Fruit fly (Drosophila melanogaster): ENCODE measurements around the gene CG11109.

CG11109 gene

DNA sequence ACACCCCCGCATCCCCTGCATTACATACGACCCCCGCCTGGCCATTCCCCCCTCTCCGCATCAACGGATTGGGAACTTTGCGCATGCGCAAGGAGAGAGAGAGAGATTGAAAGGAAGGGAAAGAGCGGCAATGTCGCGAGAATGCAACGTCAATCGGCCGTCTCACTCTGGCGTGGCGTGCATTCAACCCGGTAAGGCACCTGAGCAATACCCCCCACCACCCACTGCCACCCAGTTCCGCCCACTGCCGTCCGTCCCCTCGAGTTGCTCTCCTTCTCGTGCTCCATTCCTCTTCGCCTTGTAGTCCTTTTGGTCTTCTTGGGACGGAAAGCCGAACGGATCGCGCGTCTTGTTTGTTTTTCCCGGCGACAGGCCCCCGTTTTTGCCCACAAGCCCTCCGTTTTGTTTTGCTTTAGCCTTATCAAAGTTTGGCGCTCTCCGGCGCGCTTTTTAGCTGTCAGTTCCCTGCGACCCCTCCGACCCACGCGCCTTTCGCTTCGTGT, 32.2 kb upstream of the CG11109 start (continued):
- TF ChIP-seq fd59A (GFP tag; optimal IDR thresholded peaks at IDR 0.05) (peak; percentile 46), Hr4 (GFP tag; optimal IDR thresholded peaks at IDR 0.05) (no peak), Ets96B (tag; optimal IDR thresholded peaks at IDR 0.05) (peak; percentile 46), spab (GFP tag; optimal IDR thresholded peaks at IDR 0.05) (peak; percentile 69), Ets21C (GFP tag; optimal IDR thresholded peaks at IDR 0.05) (no peak), Sox14 (GFP tag; optimal IDR thresholded peaks at IDR 0.05) (peak; percentile 26), vri (GFP tag; optimal IDR thresholded peaks at IDR 0.05) (peak; percentile 72), CG3032 (tag; optimal IDR thresholded peaks at IDR 0.05) (peak; percentile 52), Blimp-1 (GFP tag; optimal IDR thresholded peaks at IDR 0.05) (peak; percentile 72), dac (GFP tag; optimal IDR thresholded peaks at IDR 0.05) (peak; percentile 13), Hr38 (GFP tag; optimal IDR thresholded peaks at IDR 0.05) (no peak), Sox15 (GFP tag; optimal IDR thresholded peaks at IDR 0.05) (no peak), Smox (GFP tag; optimal IDR thresholded peaks at IDR 0.05) (no peak), eg (GFP tag; IDR thresholded peaks at IDR 0.05) (peak; percentile 57), ss (GFP tag; optimal IDR thresholded peaks at IDR 0.05) (peak; percentile 79 to 80), CG11294 (GFP tag; IDR thresholded peaks at IDR 0.05) (no peak), CG11762 (GFP tag; optimal IDR thresholded peaks at IDR 0.05; ENCODE audit: insufficient read depth) (peak; percentile 19), acj6 (GFP tag; optimal IDR thresholded peaks at IDR 0.05) (no peak), topi (GFP tag; optimal IDR thresholded peaks at IDR 0.05) (peak; percentile 27), Hr39 (GFP tag; optimal IDR thresholded peaks at IDR 0.05) (no peak), salr (GFP tag; optimal IDR thresholded peaks at IDR 0.05) (peak; percentile 8 to 51), Eip75B (GFP tag; optimal IDR thresholded peaks at IDR 0.05) (peak; percentile 24), CG7368 (GFP tag; optimal IDR thresholded peaks at IDR 0.05) (peak; percentile 44), CG1621 (tag; optimal IDR thresholded peaks at IDR 0.05) (peak; percentile 73), CG4318 (GFP tag; optimal IDR thresholded peaks at IDR 0.05) (no peak), CG6163 (GFP tag; IDR thresholded peaks at IDR 0.05) (peak; percentile 73; the same call in 2 of the 3 replicates), net (GFP tag; optimal IDR thresholded peaks at IDR 0.05) (peak; percentile 16), esn (GFP tag; optimal IDR thresholded peaks at IDR 0.05) (no peak), lz (GFP tag; optimal IDR thresholded peaks at IDR 0.05) (no peak), CG16779 (tag; optimal IDR thresholded peaks at IDR 0.05) (peak; percentile 11), CG10631 (GFP tag; optimal IDR thresholded peaks at IDR 0.05) (no peak), CG8119 (GFP tag; IDR thresholded peaks at IDR 0.05) (peak; percentile 44; the same call in 2 of the 3 replicates), CG6854 (GFP tag; optimal IDR thresholded peaks at IDR 0.05) (peak; percentile 74), CG8319 (GFP tag; optimal IDR thresholded peaks at IDR 0.05) (no peak), CG15336 (GFP tag; IDR thresholded peaks at IDR 0.05) (0 out of 2 replicates have a peak, but pooled peaks have one; percentile 17)

DNA sequence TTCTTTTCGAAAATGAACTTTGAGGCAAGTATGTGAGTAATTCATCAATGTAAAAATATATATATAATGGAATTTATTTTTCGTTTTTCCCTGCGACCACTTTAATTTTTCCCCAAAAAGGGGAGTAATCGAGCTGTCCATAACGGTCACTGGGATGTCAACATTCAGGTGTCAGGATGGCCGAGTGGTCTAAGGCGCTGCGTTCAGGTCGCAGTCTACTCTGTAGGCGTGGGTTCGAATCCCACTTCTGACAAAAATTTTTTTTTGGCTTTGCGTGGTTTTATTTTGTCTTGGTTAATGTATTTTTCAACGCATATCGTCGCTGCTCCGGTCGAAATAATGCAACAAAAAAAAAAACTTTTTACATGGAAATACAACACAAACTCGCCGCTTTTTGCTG, 28.9 kb upstream of the CG11109 start:
- TF ChIP-seq CG8119 (GFP tag; IDR thresholded peaks at IDR 0.05), result no peak
- TF ChIP-seq svp (GFP tag), result peak; percentile 55
- TF ChIP-seq Eip78C (GFP tag), result peak; percentile 40

DNA sequence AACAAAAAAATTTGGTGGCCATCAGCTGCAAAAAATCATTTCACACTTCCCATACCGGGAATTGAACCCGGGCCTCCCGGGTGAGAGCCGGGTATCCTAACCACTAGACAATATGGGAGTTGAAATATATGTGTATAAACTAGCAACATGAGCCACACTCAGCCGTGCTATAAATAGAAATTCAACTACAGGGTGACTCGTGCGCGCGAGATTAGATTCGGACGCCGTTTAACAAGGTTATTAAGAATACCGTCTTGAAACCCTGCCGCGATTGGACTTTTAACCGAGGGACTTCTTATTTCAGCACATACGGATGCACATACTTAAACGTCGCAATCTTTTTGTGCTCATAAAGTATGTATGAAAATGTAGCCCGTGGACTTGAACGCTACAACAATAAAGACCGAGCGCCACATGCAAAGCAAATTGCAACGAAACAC, 24.3 kb upstream of the CG11109 start:
- no peak for TF ChIP-seq CG34406 (GFP tag; optimal IDR thresholded peaks at IDR 0.05)
- TF ChIP-seq CG6163 (GFP tag; IDR thresholded peaks at IDR 0.05), result 0 out of 3 replicates have a peak, but pooled peaks have one; percentile 23
- TF ChIP-seq CG10669 (GFP tag; optimal IDR thresholded peaks at IDR 0.05), result peak; percentile 3
- TF ChIP-seq CG1621 (tag; optimal IDR thresholded peaks at IDR 0.05), result no peak
- TF ChIP-seq CG16779 (tag; optimal IDR thresholded peaks at IDR 0.05), result peak; percentile 27
- no peak for TF ChIP-seq Lpt (GFP tag; optimal IDR thresholded peaks at IDR 0.05)
- TF ChIP-seq vri (GFP tag; optimal IDR thresholded peaks at IDR 0.05), result peak; percentile 10
- peak; percentile 63 for TF ChIP-seq dsx (GFP tag; optimal IDR thresholded peaks at IDR 0.05; ENCODE audit: poor library complexity, severe bottlenecking)
- no peak for TF ChIP-seq fd59A (GFP tag; optimal IDR thresholded peaks at IDR 0.05)
- TF ChIP-seq CG8119 (GFP tag; IDR thresholded peaks at IDR 0.05), result 0 out of 3 replicates have a peak, but pooled peaks have one; percentile 19
- TF ChIP-seq CG9139 (GFP tag; optimal IDR thresholded peaks at IDR 0.05), result peak; percentile 31
- TF ChIP-seq Eip78C (GFP tag), result peak; percentile 82
- peak; percentile 14 for TF ChIP-seq achi (GFP tag; optimal IDR thresholded peaks at IDR 0.05)
- peak; percentile 67 for TF ChIP-seq svp (GFP tag)
- peak; percentile 40; the same call in 2 of the 3 replicates for TF ChIP-seq eg (GFP tag; IDR thresholded peaks at IDR 0.05)
- TF ChIP-seq Sox14 (GFP tag; optimal IDR thresholded peaks at IDR 0.05), result peak; percentile 9
- TF ChIP-seq CG6808 (GFP tag; optimal IDR thresholded peaks at IDR 0.05), result peak; percentile 64
- peak; percentile 25 for TF ChIP-seq net (GFP tag; optimal IDR thresholded peaks at IDR 0.05)
- no peak for TF ChIP-seq Blimp-1 (GFP tag; optimal IDR thresholded peaks at IDR 0.05)
- TF ChIP-seq dac (GFP tag; optimal IDR thresholded peaks at IDR 0.05), result no peak
- TF ChIP-seq Ets96B (tag; optimal IDR thresholded peaks at IDR 0.05), result no peak
- TF ChIP-seq Gug (GFP tag; IDR thresholded peaks at IDR 0.05), result no peak
- peak; percentile 37 for TF ChIP-seq CG6854 (GFP tag; optimal IDR thresholded peaks at IDR 0.05)
- peak; percentile 54 to 57 for TF ChIP-seq ss (GFP tag; optimal IDR thresholded peaks at IDR 0.05)
- TF ChIP-seq topi (GFP tag; optimal IDR thresholded peaks at IDR 0.05), result peak; percentile 9
- peak; percentile 1 for TF ChIP-seq CG3919 (GFP tag; optimal IDR thresholded peaks at IDR 0.05)
- TF ChIP-seq acj6 (GFP tag; optimal IDR thresholded peaks at IDR 0.05), result no peak
